Fruit fly (Drosophila melanogaster) Kc167 (cell line): ENCODE results near the gene aspr.
"Not testable (repeated sequence)": the region's sequence is repeated elsewhere in the genome, so short reads cannot be mapped to it uniquely, and the experiment has no call there.

Source experiments
- Myc ChIP-seq: fragments of >200 bp; optimal IDR thresholded peaks from 2 replicates; lab custom pipeline; 2017; ENCODE audit warnings: missing external identifiers
- Sin3A ChIP-seq: fragments of >200 bp; optimal IDR thresholded peaks from 2 replicates; lab custom pipeline; 2018; ENCODE audit warnings: missing external identifiers
- h ChIP-seq: fragments of >200 bp; optimal IDR thresholded peaks from 3 replicates; lab custom pipeline; 2018; ENCODE audit warnings: missing external identifiers
- insv ChIP-seq: fragments of >200 bp; optimal IDR thresholded peaks from 3 replicates; lab custom pipeline; 2018; ENCODE audit warnings: missing external identifiers
- psq ChIP-seq: fragments of >200 bp; optimal IDR thresholded peaks from 2 replicates; lab custom pipeline; 2017; ENCODE audit warnings: missing external identifiers
- ttk ChIP-seq: sonication (Bioruptor generic); optimal IDR thresholded peaks from 2 replicates; lab custom pipeline; 2017; ENCODE audit warnings: missing external identifiers

The aspr gene

DNA sequence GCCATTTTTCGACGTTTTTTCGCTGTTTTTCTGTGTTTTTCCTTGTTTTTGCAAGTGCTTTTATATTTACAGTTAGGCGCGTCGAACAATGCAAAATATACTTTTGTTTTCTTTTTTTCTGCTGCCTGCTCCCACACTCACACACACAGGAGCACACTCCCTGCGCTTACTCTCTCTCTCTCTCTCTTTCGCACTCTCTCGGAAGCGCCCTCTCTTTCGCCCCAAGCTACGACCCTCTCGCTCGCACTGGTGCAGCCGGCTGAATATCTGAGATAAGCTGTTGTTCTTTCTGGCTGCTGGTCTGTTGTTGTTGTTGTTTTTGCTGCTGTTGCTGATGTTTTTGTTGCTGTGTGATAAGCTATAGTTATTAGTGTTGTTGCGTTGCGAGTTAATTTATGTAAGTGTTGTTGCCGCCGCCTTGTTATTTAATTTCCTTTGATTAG is 11.0 kb downstream of the aspr start:
- TF ChIP-seq insv (lab: Kevin White, UChicago) (no peak), Myc (lab: Kevin White, UChicago) (no peak), psq (no peak), Sin3A (lab: Kevin White, UChicago) (no peak), ttk (lab: Kevin White, UChicago) (no peak), h (lab: Kevin White, UChicago) (no peak)

DNA sequence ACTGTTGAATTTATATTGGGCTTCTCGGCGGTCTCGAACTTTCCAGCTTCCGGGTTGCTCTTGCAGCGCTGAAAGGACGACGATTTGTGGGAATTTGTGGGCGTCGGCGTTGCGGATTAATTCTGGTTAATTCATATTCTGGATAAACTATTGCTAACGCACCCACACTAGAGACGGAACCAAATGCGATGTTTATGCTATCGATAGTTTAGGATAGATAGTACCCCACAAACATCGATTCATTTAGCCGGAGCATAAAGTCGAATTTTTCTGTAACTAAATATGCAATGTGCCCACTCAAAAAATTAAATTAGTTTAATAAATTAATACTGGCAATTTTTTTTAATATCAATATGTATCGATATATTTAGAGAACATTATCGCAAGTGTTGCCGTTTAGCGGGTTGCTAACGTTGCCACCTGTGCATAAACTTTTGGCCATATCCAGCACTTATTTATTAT is 11.8 kb downstream of the aspr start, which contains the start of gene Rab35:
TSS of gene Rab35 (minus strand) at position 194 of the 462 bp plus-strand sequence.
- TF ChIP-seq psq (no peak), Sin3A (lab: Kevin White, UChicago) (no peak)

- TF ChIP-seq Myc (lab: Kevin White, UChicago), result no peak
- TF ChIP-seq psq, result no peak
- no peak for TF ChIP-seq insv (lab: Kevin White, UChicago)
- TF ChIP-seq Sin3A (lab: Kevin White, UChicago), result no peak
- no peak for TF ChIP-seq h (lab: Kevin White, UChicago)
- TF ChIP-seq ttk (lab: Kevin White, UChicago), result no peak
Measured at dm6 chrX:20162586-20162985, 14.7 kb downstream of the aspr start.

dm6 chrX:20165773-20166412 is 18.0 kb downstream of the aspr start, which contains the start of gene Phf7:
TSS of gene Phf7 (minus strand) at chrX:20165830.
- TF ChIP-seq psq (no peak), Myc (lab: Kevin White, UChicago) (no peak), ttk (lab: Kevin White, UChicago) (no peak), insv (lab: Kevin White, UChicago) (no peak), h (lab: Kevin White, UChicago) (no peak), Sin3A (lab: Kevin White, UChicago) (no peak)

DNA sequence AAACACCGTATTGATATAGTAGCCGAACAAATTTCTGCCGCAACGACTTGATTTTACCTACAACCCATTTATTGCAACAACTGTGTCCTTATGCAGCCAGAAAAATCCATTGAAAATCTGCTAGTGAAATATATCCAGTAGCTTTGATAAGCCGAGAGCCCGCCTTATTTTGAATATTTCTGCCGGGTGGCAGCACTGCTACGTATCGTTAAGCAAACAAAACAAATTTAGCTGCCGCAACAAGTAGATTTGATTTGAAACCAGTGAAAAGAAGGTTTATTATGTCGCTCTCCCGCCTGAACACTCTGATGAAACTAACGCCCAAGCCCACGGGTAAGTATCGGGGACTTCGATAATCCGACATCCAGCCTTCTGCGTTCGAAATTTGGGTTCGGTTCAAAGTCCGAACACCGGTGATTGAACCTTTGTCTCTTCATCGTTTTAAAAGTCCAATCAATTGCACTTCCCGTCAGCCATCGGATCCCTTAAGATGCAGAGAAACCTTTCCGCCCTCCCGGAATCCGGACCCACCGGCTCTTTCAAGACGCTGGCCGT is 18.6 kb downstream of the aspr start, which contains the start of gene CG9577:
TSS of gene CG9577 (plus strand) at position 190 of the 555 bp plus-strand sequence.
- TF ChIP-seq h (lab: Kevin White, UChicago), result no peak
- TF ChIP-seq psq, result no peak
- no peak for TF ChIP-seq insv (lab: Kevin White, UChicago)
- TF ChIP-seq Myc (lab: Kevin White, UChicago), result no peak
- no peak for TF ChIP-seq Sin3A (lab: Kevin White, UChicago)
- no peak for TF ChIP-seq ttk (lab: Kevin White, UChicago)

- TF ChIP-seq h (lab: Kevin White, UChicago), result no peak
- TF ChIP-seq Sin3A (lab: Kevin White, UChicago), result no peak
- TF ChIP-seq insv (lab: Kevin White, UChicago), result no peak
- TF ChIP-seq Myc (lab: Kevin White, UChicago), result no peak
- TF ChIP-seq psq, result no peak
- no peak for TF ChIP-seq ttk (lab: Kevin White, UChicago)
Measured at dm6 chrX:20169898-20170297, 22.0 kb downstream of the aspr start, which contains the start of the genes CG9581 and CG9578. TSS of gene CG9581 (minus strand) at chrX:20169981. TSS of gene CG9578 (plus strand) at chrX:20170222.

dm6 chrX:20173464-20173995 is 25.6 kb downstream of the aspr start, which contains the start of gene AnxB10:
TSS of gene AnxB10 (minus strand) at chrX:20173514.
- TF ChIP-seq Myc (lab: Kevin White, UChicago), result no peak
- no peak for TF ChIP-seq insv (lab: Kevin White, UChicago)
- TF ChIP-seq Sin3A (lab: Kevin White, UChicago), result no peak
- no peak for TF ChIP-seq h (lab: Kevin White, UChicago)
- no peak for TF ChIP-seq psq
- no peak for TF ChIP-seq ttk (lab: Kevin White, UChicago)

DNA sequence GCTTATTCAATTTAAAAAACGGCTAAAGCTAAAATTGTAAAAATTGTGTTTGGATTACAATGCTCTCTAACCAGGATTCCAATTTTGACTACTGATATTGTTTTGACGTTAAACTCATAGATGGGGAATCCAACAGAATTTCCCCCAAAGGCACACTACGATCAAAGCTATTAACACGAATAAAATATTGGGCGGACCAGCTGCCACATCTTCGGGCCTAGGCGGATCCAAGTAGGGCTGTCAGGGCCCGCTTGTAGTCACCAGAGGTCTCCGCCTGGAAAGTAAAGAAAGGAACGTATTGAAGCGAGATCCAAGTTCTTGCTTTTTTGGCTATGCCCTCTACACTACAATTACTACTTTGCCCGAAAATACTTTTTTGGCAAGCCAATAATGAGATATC is 30.6 kb downstream of the aspr start, which contains the start of gene Sdic1:
TSS of gene Sdic1 (minus strand) at position 101 of the 400 bp plus-strand sequence.
- TF ChIP-seq ttk (lab: Kevin White, UChicago); psq; Myc (lab: Kevin White, UChicago): not testable (repeated sequence)

- not testable (repeated sequence) for TF ChIP-seq Sin3A, insv, ttk (lab: Kevin White, UChicago)
Measured at dm6 chrX:20186387-20186786, 38.5 kb downstream of the aspr start, which contains the start of gene Sdic2. TSS of gene Sdic2 (minus strand) at chrX:20186487.

DNA sequence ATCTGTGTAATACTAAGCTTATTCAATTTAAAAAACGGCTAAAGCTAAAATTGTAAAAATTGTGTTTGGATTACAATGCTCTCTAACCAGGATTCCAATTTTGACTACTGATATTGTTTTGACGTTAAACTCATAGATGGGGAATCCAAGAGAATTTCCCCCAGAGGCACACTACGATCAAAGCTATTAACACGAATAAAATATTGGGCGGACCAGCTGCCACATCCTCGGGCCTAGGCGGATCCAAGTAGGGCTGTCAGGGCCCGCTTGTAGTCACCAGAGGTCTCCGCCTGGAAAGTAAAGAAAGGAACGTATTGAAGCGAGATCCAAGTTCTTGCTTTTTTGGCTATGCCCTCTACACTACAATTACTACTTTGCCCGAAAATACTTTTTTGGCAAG is 46.2 kb downstream of the aspr start, which contains the start of gene Sdic3:
TSS of gene Sdic3 (minus strand) at position 101 of the 400 bp plus-strand sequence.
- not testable (repeated sequence) for TF ChIP-seq ttk, Sin3A, h (lab: Kevin White, UChicago)

- not testable (repeated sequence) for TF ChIP-seq ttk (lab: Kevin White, UChicago); Sin3A (lab: Kevin White, UChicago); psq
Measured at dm6 chrX:20201833-20202232, 53.9 kb downstream of the aspr start, which contains the start of gene SdicA. TSS of gene SdicA (minus strand) at chrX:20201933.
